Worm (Caenorhabditis elegans) whole organism, late embryonic: Measurements from ENCODE around the gene col-176.

Experiments used
- F13H6.1 ChIP-seq: sonication (generic microtip); optimal IDR thresholded peaks from 2 replicates; lab custom pipeline; 2016; ENCODE audit warnings: missing genetic modification characterization, missing compliant biosample characterization
- K09A11.1 ChIP-seq: sonication (generic microtip); optimal IDR thresholded peaks from 2 replicates; lab custom pipeline; 2017; ENCODE audit warnings: antibody characterized with exemption, mild to moderate bottlenecking, missing genetic modification characterization, missing compliant biosample characterization; ENCODE audit not compliant: insufficient read depth
- T23F11.4 ChIP-seq: fragments of 200-800 bp; sonication (Bioruptor generic); optimal IDR thresholded peaks from 2 replicates; lab custom pipeline; 2018; ENCODE audit warnings: mild to moderate bottlenecking, missing genetic modification characterization, missing compliant biosample characterization
- Y22D7AL.16 ChIP-seq: sonication (generic microtip); optimal IDR thresholded peaks from 2 replicates; lab custom pipeline; 2016; ENCODE audit warnings: missing genetic modification characterization, missing compliant biosample characterization
- ahr-1 ChIP-seq: sonication (generic microtip); optimal IDR thresholded peaks from 2 replicates; lab custom pipeline; 2016; ENCODE audit warnings: missing genetic modification characterization, missing compliant biosample characterization
- ama-1 ChIP-seq: fragments of 150-350 bp; optimal IDR thresholded peaks from 2 replicates; lab custom pipeline; 2014
- ceh-18 ChIP-seq: sonication (generic microtip); optimal IDR thresholded peaks from 2 replicates; lab custom pipeline; 2016; ENCODE audit warnings: missing genetic modification characterization, missing compliant biosample characterization
- ceh-19 ChIP-seq: fragments of 200-800 bp; sonication (Bioruptor generic); optimal IDR thresholded peaks from 2 replicates; lab custom pipeline; 2018; ENCODE audit warnings: mild to moderate bottlenecking, missing genetic modification characterization, missing compliant biosample characterization
- ceh-22 ChIP-seq: sonication (generic microtip); optimal IDR thresholded peaks from 2 replicates; lab custom pipeline; 2017; ENCODE audit warnings: missing biosample characterization, missing genetic modification characterization
- ceh-24 ChIP-seq: sonication (generic microtip); optimal IDR thresholded peaks from 2 replicates; lab custom pipeline; 2016; ENCODE audit warnings: mild to moderate bottlenecking, missing genetic modification characterization, missing compliant biosample characterization
- ceh-34 ChIP-seq: sonication (generic microtip); optimal IDR thresholded peaks from 2 replicates; lab custom pipeline; 2016; ENCODE audit warnings: mild to moderate bottlenecking, missing genetic modification characterization, missing compliant biosample characterization
- ceh-45 ChIP-seq: fragments of 200-800 bp; sonication (Bioruptor generic); IDR thresholded peaks from 2 replicates; pipeline ENCODE4 v1.3.6; 2022; ENCODE audit warnings: missing genetic modification reagents, missing genetic modification characterization, missing compliant biosample characterization
- ceh-48 ChIP-seq: sonication (generic microtip); optimal IDR thresholded peaks from 2 replicates; lab custom pipeline; 2016; ENCODE audit warnings: missing genetic modification characterization, inconsistent platforms, missing compliant biosample characterization
- che-1 ChIP-seq: sonication (generic microtip); optimal IDR thresholded peaks from 2 replicates; lab custom pipeline; 2016; ENCODE audit warnings: mild to moderate bottlenecking, missing genetic modification characterization, missing compliant biosample characterization
- dmd-4 ChIP-seq: sonication (generic microtip); optimal IDR thresholded peaks from 2 replicates; lab custom pipeline; 2016; ENCODE audit warnings: borderline replicate concordance, missing genetic modification characterization, missing compliant biosample characterization
- dve-1 ChIP-seq: sonication (generic microtip); optimal IDR thresholded peaks from 2 replicates; lab custom pipeline; 2017; ENCODE audit warnings: antibody characterized with exemption, mild to moderate bottlenecking, missing genetic modification characterization, missing compliant biosample characterization
- elt-2 ChIP-seq: sonication (generic microtip); optimal IDR thresholded peaks from 2 replicates; lab custom pipeline; 2016; ENCODE audit warnings: missing genetic modification reagents, missing genetic modification characterization, missing compliant biosample characterization
- elt-4 ChIP-seq: sonication (generic microtip); optimal IDR thresholded peaks from 2 replicates; lab custom pipeline; 2016; ENCODE audit warnings: missing genetic modification characterization, missing compliant biosample characterization
- eyg-1 ChIP-seq: sonication (generic microtip); optimal IDR thresholded peaks from 2 replicates; lab custom pipeline; 2016; ENCODE audit warnings: missing genotype, missing genetic modification characterization, missing compliant biosample characterization
- fkh-10 ChIP-seq: fragments of 150-350 bp; optimal IDR thresholded peaks from 2 replicates; lab custom pipeline; 2014; ENCODE audit warnings: missing biosample characterization, missing genetic modification reagents, missing genetic modification characterization
- hlh-13 ChIP-seq: fragments of 200-800 bp; sonication (Bioruptor generic); optimal IDR thresholded peaks from 2 replicates; lab custom pipeline; 2018; ENCODE audit warnings: mild to moderate bottlenecking, missing genetic modification characterization, missing compliant biosample characterization
- hlh-15 ChIP-seq: sonication (generic microtip); optimal IDR thresholded peaks from 2 replicates; lab custom pipeline; 2016; ENCODE audit warnings: missing genetic modification characterization, missing compliant biosample characterization
- hlh-30 ChIP-seq: sonication (generic microtip); optimal IDR thresholded peaks from 2 replicates; lab custom pipeline; 2017; ENCODE audit warnings: antibody characterized with exemption, missing genetic modification characterization, missing compliant biosample characterization; ENCODE audit not compliant: insufficient read depth
- hlh-6 ChIP-seq: sonication (generic microtip); optimal IDR thresholded peaks from 2 replicates; lab custom pipeline; 2016; ENCODE audit warnings: missing genotype, missing genetic modification characterization, missing compliant biosample characterization
- nhr-11 ChIP-seq: fragments of 150-350 bp; optimal IDR thresholded peaks from 2 replicates; lab custom pipeline; 2014; ENCODE audit warnings: missing biosample characterization, missing genetic modification characterization
- nhr-232 ChIP-seq: sonication (generic microtip); optimal IDR thresholded peaks from 2 replicates; lab custom pipeline; 2016; ENCODE audit warnings: missing genetic modification characterization, missing compliant biosample characterization
- pag-3 ChIP-seq: sonication (generic microtip); optimal IDR thresholded peaks from 2 replicates; lab custom pipeline; 2016; ENCODE audit warnings: missing compliant biosample characterization, missing genetic modification characterization, borderline replicate concordance
- pax-1 ChIP-seq: fragments of 150-350 bp; optimal IDR thresholded peaks from 2 replicates; lab custom pipeline; 2014; ENCODE audit warnings: missing biosample characterization, missing genetic modification characterization
- pha-2 ChIP-seq: sonication (generic microtip); optimal IDR thresholded peaks from 2 replicates; lab custom pipeline; 2017; ENCODE audit warnings: mild to moderate bottlenecking, missing genetic modification characterization, missing compliant biosample characterization
- pqm-1 ChIP-seq: sonication (generic microtip); optimal IDR thresholded peaks from 2 replicates; lab custom pipeline; 2016; ENCODE audit warnings: missing genetic modification characterization, missing compliant biosample characterization
- pros-1 ChIP-seq: fragments of 150-350 bp; optimal IDR thresholded peaks from 2 replicates; lab custom pipeline; 2014; ENCODE audit warnings: missing biosample characterization, missing genetic modification reagents, missing genetic modification characterization
- ref-2 ChIP-seq: sonication (generic microtip); optimal IDR thresholded peaks from 2 replicates; lab custom pipeline; 2016; ENCODE audit warnings: missing genetic modification characterization, missing compliant biosample characterization
- rnt-1 ChIP-seq: sonication (generic microtip); optimal IDR thresholded peaks from 2 replicates; lab custom pipeline; 2016; ENCODE audit warnings: missing genetic modification characterization, missing compliant biosample characterization
- sdc-2 ChIP-seq: sonication (generic microtip); optimal IDR thresholded peaks from 2 replicates; lab custom pipeline; 2016; ENCODE audit warnings: missing genotype, missing genetic modification characterization, missing compliant biosample characterization
- sox-4 ChIP-seq: sonication (generic microtip); optimal IDR thresholded peaks from 2 replicates; lab custom pipeline; 2017; ENCODE audit warnings: mild to moderate bottlenecking, missing genetic modification characterization, inconsistent platforms, missing compliant biosample characterization
- syd-9 ChIP-seq: sonication (generic microtip); optimal IDR thresholded peaks from 2 replicates; lab custom pipeline; 2016; ENCODE audit warnings: mild to moderate bottlenecking, missing genetic modification characterization, moderate library complexity, missing compliant biosample characterization
- tbx-7 ChIP-seq: sonication (generic microtip); optimal IDR thresholded peaks from 2 replicates; lab custom pipeline; 2016; ENCODE audit warnings: missing genotype, missing genetic modification characterization, missing compliant biosample characterization
- unc-42 ChIP-seq: sonication (generic microtip); optimal IDR thresholded peaks from 2 replicates; lab custom pipeline; 2016; ENCODE audit warnings: missing genotype, missing genetic modification characterization, missing compliant biosample characterization
- unc-55 ChIP-seq: sonication (generic microtip); optimal IDR thresholded peaks from 2 replicates; lab custom pipeline; 2017; ENCODE audit warnings: missing biosample characterization, missing genetic modification reagents, missing genetic modification characterization
- unc-86 ChIP-seq: sonication (generic microtip); optimal IDR thresholded peaks from 2 replicates; lab custom pipeline; 2016; ENCODE audit warnings: missing genetic modification characterization, missing compliant biosample characterization
- ztf-16 ChIP-seq: sonication (generic microtip); optimal IDR thresholded peaks from 2 replicates; lab custom pipeline; 2017; ENCODE audit warnings: missing genetic modification characterization, missing compliant biosample characterization

Gene col-176

ce11 chrX:10077297-10077696, at the start of gene col-176:
Gene col-176 (plus strand): TSS chrX:10077597.
- TF ChIP-seq ceh-48 (tag; lab: Kevin White, UChicago) (no peak), tbx-7 (tag; lab: Kevin White, UChicago) (no peak), unc-42 (tag; lab: Kevin White, UChicago) (no peak), sdc-2 (tag; lab: Kevin White, UChicago) (no peak), pax-1 (no peak), elt-4 (tag; lab: Kevin White, UChicago) (no peak), unc-86 (no peak), pag-3 (tag; lab: Kevin White, UChicago) (no peak), sox-4 (tag; lab: Kevin White, UChicago) (no peak), nhr-11 (no peak), hlh-15 (tag; lab: Kevin White, UChicago) (no peak)

ce11 chrX:10030836-10031235, 46.6 kb upstream of the col-176 start, which contains the start of gene sek-6:
Gene sek-6 (plus strand): TSS chrX:10031150.
- no peak for TF ChIP-seq pros-1
- no peak for TF ChIP-seq fkh-10 (GFP tag; lab: Kevin White, UChicago)
- TF ChIP-seq che-1, result no peak
- TF ChIP-seq K09A11.1, result no peak
- TF ChIP-seq ztf-16 (tag; lab: Kevin White, UChicago), result no peak
- TF ChIP-seq dve-1 (tag; lab: Kevin White, UChicago), result no peak
- TF ChIP-seq sdc-2 (tag; lab: Kevin White, UChicago), result no peak
- TF ChIP-seq ahr-1, result no peak
- TF ChIP-seq pqm-1 (tag; lab: Kevin White, UChicago), result no peak
- no peak for TF ChIP-seq sox-4 (tag; lab: Kevin White, UChicago)
- TF ChIP-seq hlh-6 (tag; lab: Kevin White, UChicago), result no peak
- no peak for TF ChIP-seq ceh-45
- no peak for TF ChIP-seq unc-86
- TF ChIP-seq dmd-4 (tag; lab: Kevin White, UChicago), result no peak
- no peak for TF ChIP-seq ceh-18 (tag; lab: Kevin White, UChicago)
- no peak for TF ChIP-seq ref-2 (tag; lab: Kevin White, UChicago)
- TF ChIP-seq tbx-7 (tag; lab: Kevin White, UChicago), result no peak
- TF ChIP-seq pha-2 (tag; lab: Kevin White, UChicago), result no peak
- no peak for TF ChIP-seq ceh-22 (tag; lab: Kevin White, UChicago)

- TF ChIP-seq eyg-1 (tag; lab: Kevin White, UChicago) (no peak), nhr-232 (no peak), rnt-1 (tag; lab: Kevin White, UChicago) (no peak), pha-2 (tag; lab: Kevin White, UChicago) (no peak), dve-1 (tag; lab: Kevin White, UChicago) (no peak), syd-9 (no peak), elt-2 (tag; lab: Kevin White, UChicago) (no peak), hlh-13 (GFP tag; lab: Kevin White, UChicago) (no peak), ceh-24 (no peak), ceh-19 (GFP tag; lab: Kevin White, UChicago) (no peak), ceh-34 (tag; lab: Kevin White, UChicago) (no peak), ceh-45 (no peak), hlh-15 (tag; lab: Kevin White, UChicago) (no peak), hlh-30 (no peak), T23F11.4 (no peak)
These were observed 32.9 kb upstream of the col-176 start for ce11 chrX:10044473-10044872.

ce11 chrX:10047325-10047724, 30.1 kb upstream of the col-176 start, which contains the start of gene ZC374.2:
Gene ZC374.2 (minus strand): TSS chrX:10047425.
- TF ChIP-seq Y22D7AL.16 (tag; lab: Kevin White, UChicago) (no peak), ama-1 (lab: Kevin White, UChicago) (no peak), che-1 (no peak), F13H6.1 (tag; lab: Kevin White, UChicago) (no peak), unc-55 (peak; percentile 24)
